Worm (Caenorhabditis elegans) whole organism, late embryonic: ENCODE results near the gene C33B4.5.

ENCODE experiments used
- ama-1 ChIP-seq: fragments of 150-350 bp; optimal IDR thresholded peaks from 2 replicates; lab custom pipeline; 2014
- ceh-31 ChIP-seq: sonication (generic microtip); optimal IDR thresholded peaks from 2 replicates; lab custom pipeline; 2016; ENCODE audit warnings: missing genetic modification characterization, missing compliant biosample characterization
- fkh-10 ChIP-seq: fragments of 150-350 bp; optimal IDR thresholded peaks from 2 replicates; lab custom pipeline; 2014; ENCODE audit warnings: missing biosample characterization, missing genetic modification reagents, missing genetic modification characterization
- hlh-6 ChIP-seq: sonication (generic microtip); optimal IDR thresholded peaks from 2 replicates; lab custom pipeline; 2016; ENCODE audit warnings: missing genotype, missing genetic modification characterization, missing compliant biosample characterization
- lin-11 ChIP-seq: fragments of 200-800 bp; sonication (Bioruptor generic); optimal IDR thresholded peaks from 2 replicates; lab custom pipeline; 2018; ENCODE audit warnings: mild to moderate bottlenecking, missing genetic modification characterization, missing compliant biosample characterization
- ttx-3 ChIP-seq: sonication (generic microtip); optimal IDR thresholded peaks from 2 replicates; lab custom pipeline; 2016; ENCODE audit warnings: missing genetic modification reagents, missing genetic modification characterization, missing compliant biosample characterization

DNA sequence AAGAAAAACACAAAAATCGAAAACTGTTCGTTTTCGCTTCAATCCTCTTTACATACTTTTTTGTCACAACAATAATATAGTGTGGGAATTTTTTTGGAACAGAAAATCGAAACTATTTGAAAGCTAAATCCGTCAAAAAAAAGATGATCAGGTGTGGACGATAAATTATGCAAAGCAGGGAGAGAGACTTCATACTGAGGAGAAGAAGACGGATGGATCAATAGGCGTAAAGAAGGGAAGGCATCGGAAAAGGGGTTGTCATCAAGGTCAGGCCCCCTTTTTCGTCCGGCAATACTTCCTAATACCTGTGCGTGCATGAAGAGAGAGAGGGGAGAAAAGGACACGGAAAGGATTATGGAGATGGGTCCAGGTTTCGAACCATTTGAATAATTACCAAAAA, 17.3 kb downstream of the C33B4.5 start:
- TF ChIP-seq lin-11 (tag; lab: Kevin White, UChicago) (no peak), fkh-10 (GFP tag; lab: Kevin White, UChicago) (no peak), hlh-6 (tag; lab: Kevin White, UChicago) (no peak), ama-1 (lab: Kevin White, UChicago) (no peak), ttx-3 (no peak), ceh-31 (tag; lab: Kevin White, UChicago) (no peak)
